Worm (Caenorhabditis elegans): ENCODE measurements around the gene ZK669.2.

The ZK669.2 gene

ce11 chrII:7944333-7944744 lies 6.4 kb upstream of the ZK669.2 start:
- TF ChIP-seq ceh-39 (tag; optimal IDR thresholded peaks at IDR 0.05) (no peak), mep-1 (tag; optimal IDR thresholded peaks at IDR 0.05) (no peak), ham-2 (GFP tag; optimal IDR thresholded peaks at IDR 0.05) (no peak), pha-4 (tag; optimal IDR thresholded peaks at IDR 0.05) (no peak), unc-39 (tag; optimal IDR thresholded peaks at IDR 0.05) (no peak), elt-1 (tag; optimal IDR thresholded peaks at IDR 0.05; ENCODE audit: borderline replicate concordance, insufficient read depth) (no peak), hlh-1 (tag; optimal IDR thresholded peaks at IDR 0.05) (no peak), mls-2 (tag; optimal IDR thresholded peaks at IDR 0.05) (no peak), blmp-1 (tag; optimal IDR thresholded peaks at IDR 0.05) (no peak), sem-2 (GFP tag; optimal IDR thresholded peaks at IDR 0.05) (no peak), nhr-2 (tag; optimal IDR thresholded peaks at IDR 0.05) (no peak), ces-1 (GFP tag; optimal IDR thresholded peaks at IDR 0.05) (no peak), snpc-4 (tag; optimal IDR thresholded peaks at IDR 0.05) (no peak)

- TF ChIP-seq nhr-2 (tag; optimal IDR thresholded peaks at IDR 0.05), result no peak
- no peak for TF ChIP-seq unc-39 (tag; optimal IDR thresholded peaks at IDR 0.05)
- no peak for TF ChIP-seq hlh-1 (tag; optimal IDR thresholded peaks at IDR 0.05)
- TF ChIP-seq tbx-8 (GFP tag; optimal IDR thresholded peaks at IDR 0.05), result no peak
- no peak for TF ChIP-seq unc-120 (tag; optimal IDR thresholded peaks at IDR 0.05; ENCODE audit: poor library complexity, severe bottlenecking)
- TF ChIP-seq lsy-2 (tag; optimal IDR thresholded peaks at IDR 0.05), result no peak
- TF ChIP-seq mls-2 (tag; optimal IDR thresholded peaks at IDR 0.05), result no peak
- TF ChIP-seq ztf-11 (tag; optimal IDR thresholded peaks at IDR 0.05), result no peak
Observed at ce11 chrII:7940848-7941247, 2.9 kb upstream of the ZK669.2 start, which contains the start of gene ZK669.3. Gene ZK669.3 (plus strand): TSS chrII:7941148.

- TF ChIP-seq lsy-2 (tag; optimal IDR thresholded peaks at IDR 0.05) (no peak), nhr-76 (tag; optimal IDR thresholded peaks at IDR 0.05) (no peak), mls-2 (tag; optimal IDR thresholded peaks at IDR 0.05) (no peak), ceh-39 (tag; optimal IDR thresholded peaks at IDR 0.05) (no peak), blmp-1 (tag; optimal IDR thresholded peaks at IDR 0.05) (no peak), drap-1 (GFP tag; optimal IDR thresholded peaks at IDR 0.05) (no peak), mab-5 (tag; optimal IDR thresholded peaks at IDR 0.05) (no peak), lin-32 (GFP tag; optimal IDR thresholded peaks at IDR 0.05) (no peak), elt-3 (tag; optimal IDR thresholded peaks at IDR 0.05) (no peak), hlh-1 (tag; optimal IDR thresholded peaks at IDR 0.05) (peak; percentile 97), tbx-8 (GFP tag; optimal IDR thresholded peaks at IDR 0.05) (no peak), mep-1 (tag; optimal IDR thresholded peaks at IDR 0.05) (no peak), ham-2 (GFP tag; optimal IDR thresholded peaks at IDR 0.05) (no peak), unc-120 (tag; optimal IDR thresholded peaks at IDR 0.05; ENCODE audit: poor library complexity, severe bottlenecking) (peak; percentile 23), nhr-28 (tag; optimal IDR thresholded peaks at IDR 0.05) (no peak), sptf-1 (tag; optimal IDR thresholded peaks at IDR 0.05) (no peak), cnd-1 (tag; optimal IDR thresholded peaks at IDR 0.05) (no peak), unc-62 (GFP tag; optimal IDR thresholded peaks at IDR 0.05) (peak; percentile 7), ztf-11 (tag; optimal IDR thresholded peaks at IDR 0.05) (no peak), lin-13 (tag; optimal IDR thresholded peaks at IDR 0.05) (no peak), bed-3 (GFP tag; optimal IDR thresholded peaks at IDR 0.05) (no peak), nhr-237 (tag; optimal IDR thresholded peaks at IDR 0.05) (no peak), ceh-43 (GFP tag; optimal IDR thresholded peaks at IDR 0.05) (no peak)
Observed at ce11 chrII:7935622-7936021, 2.4 kb downstream of the ZK669.2 start.

ce11 chrII:7930671-7931070 lies 7.3 kb downstream of the ZK669.2 start:
- TF ChIP-seq nhr-12 (tag; optimal IDR thresholded peaks at IDR 0.05) (no peak), blmp-1 (tag; optimal IDR thresholded peaks at IDR 0.05) (no peak), elt-3 (tag; optimal IDR thresholded peaks at IDR 0.05) (no peak), nhr-28 (tag; optimal IDR thresholded peaks at IDR 0.05) (no peak), mep-1 (tag; optimal IDR thresholded peaks at IDR 0.05) (no peak), drap-1 (GFP tag; optimal IDR thresholded peaks at IDR 0.05) (no peak), ceh-83 (GFP tag; optimal IDR thresholded peaks at IDR 0.05) (no peak), lin-13 (tag; optimal IDR thresholded peaks at IDR 0.05) (no peak), tbx-8 (GFP tag; optimal IDR thresholded peaks at IDR 0.05) (no peak), nhr-76 (tag; optimal IDR thresholded peaks at IDR 0.05) (no peak)

- TF ChIP-seq zip-8 (tag; optimal IDR thresholded peaks at IDR 0.05) (no peak), tbx-8 (GFP tag; optimal IDR thresholded peaks at IDR 0.05) (no peak), bed-3 (GFP tag; optimal IDR thresholded peaks at IDR 0.05) (no peak), unc-39 (tag; optimal IDR thresholded peaks at IDR 0.05) (no peak), unc-62 (GFP tag; optimal IDR thresholded peaks at IDR 0.05) (no peak), unc-120 (tag; optimal IDR thresholded peaks at IDR 0.05; ENCODE audit: poor library complexity, severe bottlenecking) (no peak), hlh-1 (tag; optimal IDR thresholded peaks at IDR 0.05) (no peak), elt-3 (tag; optimal IDR thresholded peaks at IDR 0.05) (no peak), sptf-1 (tag; optimal IDR thresholded peaks at IDR 0.05) (no peak), ceh-83 (GFP tag; optimal IDR thresholded peaks at IDR 0.05) (no peak), sem-2 (GFP tag; optimal IDR thresholded peaks at IDR 0.05) (no peak), nhr-12 (tag; optimal IDR thresholded peaks at IDR 0.05) (no peak), lin-32 (GFP tag; optimal IDR thresholded peaks at IDR 0.05) (no peak), mab-5 (tag; optimal IDR thresholded peaks at IDR 0.05) (no peak), lin-13 (tag; optimal IDR thresholded peaks at IDR 0.05) (no peak), nhr-2 (tag; optimal IDR thresholded peaks at IDR 0.05) (no peak), ceh-43 (GFP tag; optimal IDR thresholded peaks at IDR 0.05) (no peak), cnd-1 (tag; optimal IDR thresholded peaks at IDR 0.05) (no peak), ces-1 (GFP tag; optimal IDR thresholded peaks at IDR 0.05) (no peak), pha-4 (tag; optimal IDR thresholded peaks at IDR 0.05) (no peak)
Observed at ce11 chrII:7928600-7928999, 9.4 kb downstream of the ZK669.2 start, which contains the start of gene spv-1. Gene spv-1 (minus strand): TSS chrII:7928700.

Measured in whole organism, mixed stage, embryonic.